Fruit fly (Drosophila melanogaster) whole organism, prepupa: ENCODE measurements around the gene kri.

ENCODE experiments used
- Blimp-1 ChIP-seq: fragments of 200-800 bp; sonication (Bioruptor generic); optimal IDR thresholded peaks from 3 replicates; lab custom pipeline; 2017; ENCODE audit warnings: missing biosample characterization, missing genetic modification characterization, mild to moderate bottlenecking, moderate library complexity, missing genetic modification reagents
- CG10631 ChIP-seq: fragments of 200-800 bp; sonication (Bioruptor generic); optimal IDR thresholded peaks from 2 replicates; lab custom pipeline; 2016; ENCODE audit warnings: missing biosample characterization, missing genetic modification characterization
- CG10669 ChIP-seq: fragments of 200-800 bp; sonication (Bioruptor generic); optimal IDR thresholded peaks from 3 replicates; lab custom pipeline; 2018; ENCODE audit warnings: missing biosample characterization, mild to moderate bottlenecking, missing genetic modification characterization, moderate library complexity
- CG11294 ChIP-seq: fragments of 200-800 bp; sonication (Bioruptor generic); IDR thresholded peaks from 2 replicates; pipeline ENCODE4 v1.3.6; 2022; ENCODE audit warnings: missing biosample characterization, missing genetic modification characterization
- CG11762 ChIP-seq: fragments of 200-800 bp; sonication (Bioruptor generic); optimal IDR thresholded peaks from 3 replicates; lab custom pipeline; 2016; ENCODE audit warnings: missing biosample characterization, missing genetic modification characterization; ENCODE audit not compliant: insufficient read depth
- CG11902 ChIP-seq: fragments of 200-800 bp; sonication (Bioruptor generic); optimal IDR thresholded peaks from 3 replicates; lab custom pipeline; 2016; ENCODE audit warnings: missing biosample characterization, missing genetic modification characterization
- CG1621 ChIP-seq: fragments of 200-800 bp; sonication (Bioruptor generic); optimal IDR thresholded peaks from 3 replicates; lab custom pipeline; 2018; ENCODE audit warnings: missing biosample characterization, mild to moderate bottlenecking, missing genetic modification characterization
- CG16779 ChIP-seq: fragments of 200-800 bp; sonication (Bioruptor generic); optimal IDR thresholded peaks from 3 replicates; lab custom pipeline; 2017; ENCODE audit warnings: missing biosample characterization, mild to moderate bottlenecking, missing genetic modification characterization
- CG3032 ChIP-seq: fragments of 200-800 bp; optimal IDR thresholded peaks from 2 replicates; lab custom pipeline; 2019; ENCODE audit warnings: missing biosample characterization, mild to moderate bottlenecking, missing genetic modification characterization, moderate library complexity
- CG31627 ChIP-seq: fragments of 200-800 bp; sonication (Bioruptor generic); optimal IDR thresholded peaks from 3 replicates; lab custom pipeline; 2016; ENCODE audit warnings: missing biosample characterization, missing genetic modification characterization
- CG32006 ChIP-seq: fragments of 200-800 bp; sonication (Bioruptor generic); optimal IDR thresholded peaks from 3 replicates; lab custom pipeline; 2017; ENCODE audit warnings: missing biosample characterization, mild to moderate bottlenecking, missing genetic modification characterization
- CG34406 ChIP-seq: fragments of 200-800 bp; sonication (Bioruptor generic); optimal IDR thresholded peaks from 3 replicates; lab custom pipeline; 2016; ENCODE audit warnings: missing biosample characterization, missing genetic modification characterization
- CG3919 ChIP-seq: fragments of 200-800 bp; sonication (Bioruptor generic); optimal IDR thresholded peaks from 3 replicates; lab custom pipeline; 2016; ENCODE audit warnings: missing biosample characterization, missing genetic modification characterization
- CG6163 ChIP-seq: fragments of 200-800 bp; sonication (Bioruptor generic); IDR thresholded peaks from 3 replicates; pipeline ENCODE4 v1.3.6; 2022; ENCODE audit warnings: missing biosample characterization, missing genetic modification characterization
- CG6276 ChIP-seq: fragments of 200-800 bp; sonication (Bioruptor generic); optimal IDR thresholded peaks from 2 replicates; lab custom pipeline; 2017; ENCODE audit warnings: missing biosample characterization, mild to moderate bottlenecking, missing genetic modification characterization
- CG6792 ChIP-seq: fragments of 200-800 bp; sonication (Bioruptor generic); optimal IDR thresholded peaks from 3 replicates; lab custom pipeline; 2016; ENCODE audit warnings: missing biosample characterization, missing genetic modification characterization
- CG6808 ChIP-seq: fragments of 200-800 bp; sonication (Bioruptor generic); optimal IDR thresholded peaks from 3 replicates; lab custom pipeline; 2017; ENCODE audit warnings: missing biosample characterization, missing genetic modification characterization, mild to moderate bottlenecking, moderate library complexity, missing genetic modification reagents
- CG8632 ChIP-seq: fragments of 200-800 bp; sonication (Bioruptor generic); optimal IDR thresholded peaks from 3 replicates; lab custom pipeline; 2016; ENCODE audit warnings: missing biosample characterization, missing genetic modification characterization
- CG9139 ChIP-seq: fragments of 200-800 bp; sonication (Bioruptor generic); optimal IDR thresholded peaks from 3 replicates; lab custom pipeline; 2017; ENCODE audit warnings: missing biosample characterization, mild to moderate bottlenecking, missing genetic modification characterization
- Eip75B ChIP-seq: fragments of 200-800 bp; sonication (Bioruptor generic); optimal IDR thresholded peaks from 3 replicates; lab custom pipeline; 2016; ENCODE audit warnings: missing biosample characterization, missing genetic modification characterization
- Eip78C ChIP-seq: fragments of 200-800 bp; sonication (Bioruptor generic); peaks from one replicate; lab custom pipeline; 2016; ENCODE audit warnings: missing biosample characterization, missing genetic modification characterization
- Ets21C ChIP-seq: fragments of 200-800 bp; sonication (Bioruptor generic); optimal IDR thresholded peaks from 3 replicates; lab custom pipeline; 2016; ENCODE audit warnings: missing biosample characterization, missing genetic modification characterization
- Ets96B ChIP-seq: fragments of 200-800 bp; optimal IDR thresholded peaks from 2 replicates; lab custom pipeline; 2019; ENCODE audit warnings: missing biosample characterization, mild to moderate bottlenecking, missing genetic modification characterization, moderate library complexity
- Hr38 ChIP-seq: sonication (Bioruptor generic); optimal IDR thresholded peaks from 2 replicates; lab custom pipeline; 2016; ENCODE audit warnings: missing biosample characterization, missing genetic modification characterization
- Hr39 ChIP-seq: fragments of 200-800 bp; sonication (Bioruptor generic); optimal IDR thresholded peaks from 2 replicates; lab custom pipeline; 2016; ENCODE audit warnings: missing biosample characterization, missing genetic modification characterization
- Hr4 ChIP-seq: fragments of 200-800 bp; sonication (Bioruptor generic); optimal IDR thresholded peaks from 3 replicates; lab custom pipeline; 2016; ENCODE audit warnings: missing biosample characterization, missing genetic modification characterization
- Lpt ChIP-seq: fragments of 200-800 bp; sonication (Bioruptor generic); optimal IDR thresholded peaks from 3 replicates; lab custom pipeline; 2016; ENCODE audit warnings: missing biosample characterization, missing genetic modification characterization
- Met ChIP-seq: fragments of 200-800 bp; sonication (Bioruptor generic); optimal IDR thresholded peaks from 3 replicates; lab custom pipeline; 2016; ENCODE audit warnings: missing biosample characterization, missing genetic modification characterization
- Sox102F ChIP-seq: fragments of 200-800 bp; sonication (Bioruptor generic); optimal IDR thresholded peaks from 2 replicates; lab custom pipeline; 2016; ENCODE audit warnings: missing biosample characterization, mild to moderate bottlenecking, missing genetic modification characterization
- Sox14 ChIP-seq: fragments of 200-800 bp; sonication (Bioruptor generic); optimal IDR thresholded peaks from 3 replicates; lab custom pipeline; 2016; ENCODE audit warnings: missing biosample characterization, missing genetic modification characterization
- Sox15 ChIP-seq: fragments of 200-800 bp; sonication (Bioruptor generic); optimal IDR thresholded peaks from 3 replicates; lab custom pipeline; 2016; ENCODE audit warnings: missing biosample characterization, missing genetic modification characterization
- acj6 ChIP-seq: fragments of 200-800 bp; sonication (Bioruptor generic); optimal IDR thresholded peaks from 3 replicates; lab custom pipeline; 2016; ENCODE audit warnings: missing biosample characterization, missing genetic modification characterization
- dac ChIP-seq: fragments of 200-800 bp; sonication (Bioruptor generic); optimal IDR thresholded peaks from 2 replicates; lab custom pipeline; 2017; ENCODE audit warnings: missing biosample characterization, mild to moderate bottlenecking, missing genetic modification characterization
- dsx ChIP-seq: fragments of 200-800 bp; optimal IDR thresholded peaks from 3 replicates; lab custom pipeline; 2019; ENCODE audit warnings: missing biosample characterization, mild to moderate bottlenecking, missing genetic modification characterization, moderate library complexity; ENCODE audit not compliant: poor library complexity, severe bottlenecking
- eg ChIP-seq: fragments of 200-800 bp; sonication (Bioruptor generic); IDR thresholded peaks from 3 replicates; pipeline ENCODE4 v1.3.6; 2022; ENCODE audit warnings: missing biosample characterization, missing genetic modification characterization
- esn ChIP-seq: fragments of 200-800 bp; sonication (Bioruptor generic); optimal IDR thresholded peaks from 2 replicates; lab custom pipeline; 2016; ENCODE audit warnings: missing biosample characterization, mild to moderate bottlenecking, missing genetic modification characterization, moderate library complexity
- fd85E ChIP-seq: fragments of 200-800 bp; sonication (Bioruptor generic); optimal IDR thresholded peaks from 3 replicates; lab custom pipeline; 2016; ENCODE audit warnings: missing biosample characterization, missing genetic modification characterization
- fkh ChIP-seq: fragments of 200-800 bp; sonication (Bioruptor generic); optimal IDR thresholded peaks from 3 replicates; lab custom pipeline; 2017; ENCODE audit warnings: missing biosample characterization, mild to moderate bottlenecking, missing genetic modification characterization, moderate library complexity
- lz ChIP-seq: fragments of 200-800 bp; sonication (Bioruptor generic); optimal IDR thresholded peaks from 3 replicates; lab custom pipeline; 2016; ENCODE audit warnings: missing biosample characterization, missing genetic modification characterization
- net ChIP-seq: fragments of 200-800 bp; sonication (Bioruptor generic); optimal IDR thresholded peaks from 3 replicates; lab custom pipeline; 2016; ENCODE audit warnings: missing biosample characterization, missing genetic modification characterization
- pdm3 ChIP-seq: fragments of 200-800 bp; sonication (Bioruptor generic); optimal IDR thresholded peaks from 3 replicates; lab custom pipeline; 2016; ENCODE audit warnings: missing biosample characterization, missing genetic modification characterization
- spab ChIP-seq: fragments of 200-800 bp; sonication (Bioruptor generic); optimal IDR thresholded peaks from 2 replicates; lab custom pipeline; 2017; ENCODE audit warnings: missing biosample characterization, mild to moderate bottlenecking, missing genetic modification characterization, missing genetic modification reagents
- ss ChIP-seq, 2 experiments: fragments of 200-800 bp; sonication (Bioruptor generic); optimal IDR thresholded peaks; 2 replicates in 1 of 2; 3 replicates in 1 of 2; lab custom pipeline; 2017 to 2018; ENCODE audit warnings: mild to moderate bottlenecking in 2 of 2, missing biosample characterization in 2 of 2, missing genetic modification characterization in 2 of 2, moderate library complexity in 1 of 2
- svp ChIP-seq: fragments of 200-800 bp; sonication (Bioruptor generic); peaks from one replicate; lab custom pipeline; 2016; ENCODE audit warnings: missing biosample characterization, missing genetic modification characterization
- vri ChIP-seq: fragments of 200-800 bp; sonication (Bioruptor generic); optimal IDR thresholded peaks from 3 replicates; lab custom pipeline; 2016; ENCODE audit warnings: missing biosample characterization, mild to moderate bottlenecking, missing genetic modification characterization

kri gene

DNA sequence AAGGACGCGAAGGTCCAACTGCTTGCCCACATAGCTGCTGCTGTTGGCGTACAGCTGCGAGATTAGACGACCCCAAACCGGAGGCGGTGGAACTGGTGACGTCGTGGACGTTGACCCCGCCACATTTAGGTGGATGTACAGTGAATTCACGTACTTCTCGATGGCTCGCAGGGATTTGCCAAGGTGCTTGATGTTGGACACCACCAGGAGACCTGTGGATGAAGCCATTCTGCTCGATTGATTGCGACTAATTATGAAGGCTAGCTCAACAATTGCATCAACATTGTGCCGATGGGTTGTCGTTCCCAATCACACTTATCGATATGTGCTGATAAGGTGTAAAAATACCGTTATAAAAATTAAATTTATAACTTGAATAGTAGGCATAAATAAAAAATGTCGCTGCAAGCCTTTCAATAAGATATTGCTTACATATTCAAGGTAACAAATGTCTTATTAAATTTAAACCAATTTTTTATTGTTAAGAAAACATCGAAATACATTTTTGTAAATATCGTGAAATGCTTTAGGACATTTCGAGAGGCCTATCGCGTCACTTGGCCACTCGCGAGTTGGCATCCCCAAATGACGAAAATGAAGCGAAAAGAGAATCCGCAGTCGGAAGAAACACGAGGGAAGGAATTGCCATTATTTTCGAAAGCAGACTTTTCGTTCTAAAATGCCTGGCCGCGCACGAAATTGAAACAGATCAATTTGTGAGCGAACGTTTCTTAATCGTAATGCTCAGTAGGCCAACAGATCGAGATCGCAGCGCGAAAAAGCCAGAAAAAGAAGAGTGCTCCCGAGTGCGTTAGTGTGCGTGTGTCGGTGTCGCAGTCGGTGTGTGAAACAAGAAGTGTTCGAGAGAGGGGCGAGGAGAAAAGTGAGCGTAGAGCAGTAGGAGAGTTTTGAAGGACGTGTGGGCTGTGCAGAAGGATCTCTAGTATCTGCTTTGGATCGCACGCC lies 42.0 kb upstream of the kri start, which contains the start of the genes Ppat-Dpck and scny (continued):
- TF ChIP-seq Hr38 (GFP tag; lab: Kevin White, UChicago) (no peak), CG11294 (GFP tag; lab: Robert Waterston, UW) (no peak), fd85E (no peak), Blimp-1 (GFP tag; lab: Kevin White, UChicago) (no peak), spab (GFP tag; lab: Kevin White, UChicago) (no peak), Eip78C (no peak), ss (GFP tag; optimal IDR thresholded peaks at IDR 0.05; lab: Kevin White, UChicago) (no peak), Met (GFP tag; lab: Kevin White, UChicago) (no peak), Sox102F (GFP tag; lab: Kevin White, UChicago) (no peak), CG31627 (no peak), svp (peak; percentile 61), Hr39 (GFP tag; lab: Kevin White, UChicago) (no peak), Lpt (GFP tag; lab: Kevin White, UChicago) (no peak), Ets21C (GFP tag; lab: Kevin White, UChicago) (no peak), fkh (no peak), eg (no peak), CG16779 (tag; lab: Kevin White, UChicago) (no peak), pdm3 (GFP tag; lab: Kevin White, UChicago) (no peak), CG8632 (no peak), Sox15 (GFP tag; lab: Kevin White, UChicago) (no peak), lz (GFP tag; lab: Kevin White, UChicago) (no peak), CG32006 (no peak), CG11902 (GFP tag; lab: Kevin White, UChicago) (no peak), Ets96B (tag; lab: Kevin White, UChicago) (no peak), CG3919 (GFP tag; lab: Kevin White, UChicago) (no peak)

DNA sequence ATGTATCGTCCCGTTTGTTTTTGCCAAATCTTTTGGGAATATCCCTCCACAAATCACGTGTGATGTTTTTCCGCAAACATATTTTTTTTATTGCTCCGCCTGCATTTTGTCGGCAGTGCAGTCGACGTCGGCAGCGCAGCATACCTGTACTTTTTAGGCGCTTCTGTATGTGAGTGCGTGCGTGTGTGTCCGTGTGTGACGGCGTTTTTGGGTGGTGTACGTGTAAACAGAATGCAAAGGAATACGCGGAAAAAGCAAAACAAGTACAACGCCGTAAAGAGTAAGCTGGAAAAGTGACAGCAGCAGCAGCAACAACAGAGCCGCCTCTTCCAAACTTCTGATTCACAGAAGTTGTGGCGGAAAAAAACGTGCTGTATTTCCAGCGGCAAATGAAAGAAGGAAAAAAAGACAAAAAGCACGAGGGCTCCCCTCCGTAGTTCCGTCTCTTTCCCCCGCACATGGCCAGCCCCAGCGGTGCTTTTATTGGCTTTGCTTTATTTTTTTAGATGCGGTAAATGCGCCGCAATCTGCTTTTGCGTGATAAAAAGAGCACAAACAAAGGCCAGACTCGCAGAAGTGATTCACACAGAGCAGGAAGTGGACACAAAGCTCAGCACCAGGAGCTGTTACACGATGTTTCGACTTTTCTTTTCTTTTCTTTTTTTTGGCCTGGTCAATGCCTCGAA lies 40.5 kb upstream of the kri start:
- peak; percentile 94 for TF ChIP-seq CG9139 (GFP tag; lab: Kevin White, UChicago)
- TF ChIP-seq ss (GFP tag; optimal IDR thresholded peaks at IDR 0.05; lab: Kevin White, UChicago): peak; percentile 94 to 97
- peak; percentile 62 for TF ChIP-seq dsx (GFP tag; lab: Kevin White, UChicago)
- no peak for TF ChIP-seq Hr38 (GFP tag; lab: Kevin White, UChicago)
- TF ChIP-seq Sox14 (GFP tag; lab: Kevin White, UChicago): no peak
- TF ChIP-seq CG16779 (tag; lab: Kevin White, UChicago): peak; percentile 85
- TF ChIP-seq pdm3 (GFP tag; lab: Kevin White, UChicago): no peak
- TF ChIP-seq Blimp-1 (GFP tag; lab: Kevin White, UChicago): peak; percentile 52
- TF ChIP-seq Eip75B: peak; percentile 69
- no peak for TF ChIP-seq svp
- TF ChIP-seq Ets96B (tag; lab: Kevin White, UChicago): peak; percentile 83
- peak; percentile 77 for TF ChIP-seq CG6276 (GFP tag; lab: Kevin White, UChicago)
- TF ChIP-seq lz (GFP tag; lab: Kevin White, UChicago): no peak
- TF ChIP-seq Ets21C (GFP tag; lab: Kevin White, UChicago): no peak
- peak; percentile 94 for TF ChIP-seq CG6808 (GFP tag; lab: Kevin White, UChicago)
- no peak for TF ChIP-seq CG10631 (GFP tag; lab: Kevin White, UChicago)
- TF ChIP-seq acj6 (GFP tag; lab: Kevin White, UChicago): no peak
- peak; percentile 59 for TF ChIP-seq vri (GFP tag; lab: Kevin White, UChicago)
- TF ChIP-seq dac: peak; percentile 6
- peak; percentile 78 for TF ChIP-seq CG10669 (GFP tag; lab: Kevin White, UChicago)
- peak; percentile 90 for TF ChIP-seq CG6163
- TF ChIP-seq CG34406: peak; percentile 41
- peak; percentile 53 for TF ChIP-seq CG11762 (GFP tag; lab: Kevin White, UChicago)
- TF ChIP-seq spab (GFP tag; lab: Kevin White, UChicago): peak; percentile 86
- TF ChIP-seq esn (GFP tag; lab: Kevin White, UChicago): no peak
- no peak for TF ChIP-seq CG8632
- peak; percentile 12 for TF ChIP-seq CG3919 (GFP tag; lab: Kevin White, UChicago)
- TF ChIP-seq CG6792: peak; percentile 46
- TF ChIP-seq Hr4 (GFP tag; lab: Kevin White, UChicago): no peak
- TF ChIP-seq CG1621: peak; percentile 85
- peak; percentile 82 for TF ChIP-seq CG3032 (tag; lab: Kevin White, UChicago)
- TF ChIP-seq net (GFP tag; lab: Kevin White, UChicago): peak; percentile 78
- no peak for TF ChIP-seq fd85E
